Worm (Caenorhabditis elegans) whole organism, L2 larva: ENCODE measurements around the gene K06A4.2.

Experiments
- C34F6.9 ChIP-seq: fragments of 150-350 bp; optimal IDR thresholded peaks from 2 replicates; lab custom pipeline; 2014; ENCODE audit warnings: missing biosample characterization, missing genetic modification characterization
- F13H6.1 ChIP-seq: sonication (generic microtip); optimal IDR thresholded peaks from 2 replicates; lab custom pipeline; 2016; ENCODE audit warnings: missing genetic modification characterization, missing compliant biosample characterization
- alr-1 ChIP-seq: fragments of 150-350 bp; optimal IDR thresholded peaks from 2 replicates; lab custom pipeline; 2014; ENCODE audit warnings: missing biosample characterization, missing genetic modification characterization
- aly-2 ChIP-seq: fragments of 150-350 bp; optimal IDR thresholded peaks from 2 replicates; lab custom pipeline; 2014; ENCODE audit warnings: missing biosample characterization, missing genetic modification characterization
- ama-1 ChIP-seq: fragments of 150-350 bp; optimal IDR thresholded peaks from 2 replicates; lab custom pipeline; 2018; ENCODE audit warnings: inconsistent platforms
- blmp-1 ChIP-seq: sonication (generic microtip); optimal IDR thresholded peaks from 2 replicates; lab custom pipeline; 2017; ENCODE audit warnings: missing genetic modification characterization, mild to moderate bottlenecking, missing compliant biosample characterization, antibody characterized with exemption, moderate library complexity; ENCODE audit not compliant: insufficient read depth
- ceh-16 ChIP-seq: fragments of 150-350 bp; optimal IDR thresholded peaks from 2 replicates; lab custom pipeline; 2014; ENCODE audit warnings: missing biosample characterization, missing genetic modification characterization
- ceh-82 ChIP-seq: fragments of 150-350 bp; optimal IDR thresholded peaks from 2 replicates; lab custom pipeline; 2014; ENCODE audit warnings: missing biosample characterization, missing genetic modification characterization
- crh-2 ChIP-seq: sonication (generic microtip); optimal IDR thresholded peaks from 2 replicates; lab custom pipeline; 2017; ENCODE audit warnings: missing biosample characterization, missing genetic modification characterization
- egl-27 ChIP-seq: sonication (generic microtip); optimal IDR thresholded peaks from 3 replicates; lab custom pipeline; 2017; ENCODE audit warnings: missing biosample characterization, missing genetic modification reagents, missing genetic modification characterization
- fos-1 ChIP-seq: fragments of 150-350 bp; optimal IDR thresholded peaks from 2 replicates; lab custom pipeline; 2014; ENCODE audit warnings: missing biosample characterization, missing genetic modification characterization
- gmeb-1 ChIP-seq: fragments of 150-350 bp; optimal IDR thresholded peaks from 2 replicates; lab custom pipeline; 2014; ENCODE audit warnings: missing biosample characterization, missing genetic modification characterization
- lin-39 ChIP-seq: fragments of 150-350 bp; optimal IDR thresholded peaks from 2 replicates; lab custom pipeline; 2014; ENCODE audit warnings: missing biosample characterization, missing genetic modification reagents, missing genetic modification characterization
- lsy-2 ChIP-seq, 2 experiments: fragments of 150-350 bp in 1 of 2; sonication (generic microtip) in 1 of 2; optimal IDR thresholded peaks; 2 replicates each; lab custom pipeline; 2014 to 2017; ENCODE audit warnings: missing biosample characterization in 2 of 2, missing genetic modification characterization in 2 of 2
- mab-5 ChIP-seq: fragments of 150-350 bp; optimal IDR thresholded peaks from 2 replicates; lab custom pipeline; 2014; ENCODE audit warnings: missing biosample characterization, missing genetic modification characterization
- mbf-1 ChIP-seq: sonication (generic microtip); optimal IDR thresholded peaks from 2 replicates; lab custom pipeline; 2017; ENCODE audit warnings: missing biosample characterization, missing genetic modification characterization
- mdl-1 ChIP-seq, 2 experiments: fragments of 150-350 bp in 1 of 2; sonication (generic microtip) in 1 of 2; optimal IDR thresholded peaks; 2 replicates each; lab custom pipeline; 2017; ENCODE audit warnings: missing biosample characterization in 2 of 2, missing genetic modification characterization in 2 of 2
- nhr-10 ChIP-seq: sonication (generic microtip); optimal IDR thresholded peaks from 2 replicates; lab custom pipeline; 2017; ENCODE audit warnings: missing biosample characterization, missing genetic modification characterization
- nhr-11 ChIP-seq: fragments of 150-350 bp; optimal IDR thresholded peaks from 2 replicates; lab custom pipeline; 2014; ENCODE audit warnings: missing biosample characterization, missing genetic modification characterization
- nhr-12 ChIP-seq: fragments of 150-350 bp; optimal IDR thresholded peaks from 2 replicates; lab custom pipeline; 2014; ENCODE audit warnings: missing biosample characterization, missing genetic modification characterization
- nhr-129 ChIP-seq: fragments of 150-350 bp; optimal IDR thresholded peaks from 2 replicates; lab custom pipeline; 2014; ENCODE audit warnings: missing biosample characterization, missing genetic modification characterization
- nhr-237 ChIP-seq: fragments of 150-350 bp; optimal IDR thresholded peaks from 2 replicates; lab custom pipeline; 2014; ENCODE audit warnings: missing biosample characterization, missing genetic modification characterization
- nhr-25 ChIP-seq: fragments of 150-350 bp; sonication (generic microtip); optimal IDR thresholded peaks from 3 replicates; lab custom pipeline; 2014; ENCODE audit warnings: missing biosample characterization, missing genetic modification characterization
- nhr-6 ChIP-seq: fragments of 150-350 bp; optimal IDR thresholded peaks from 2 replicates; lab custom pipeline; 2014; ENCODE audit warnings: missing biosample characterization, missing genetic modification characterization
- peb-1 ChIP-seq: fragments of 150-350 bp; optimal IDR thresholded peaks from 2 replicates; lab custom pipeline; 2014; ENCODE audit warnings: missing biosample characterization, missing genetic modification characterization
- sem-4 ChIP-seq: fragments of 150-350 bp; optimal IDR thresholded peaks from 2 replicates; lab custom pipeline; 2014; ENCODE audit warnings: missing biosample characterization, missing genetic modification reagents, missing genetic modification characterization
- skn-1 ChIP-seq: sonication (generic microtip); optimal IDR thresholded peaks from 2 replicates; lab custom pipeline; 2017; ENCODE audit warnings: missing biosample characterization, missing genetic modification characterization
- sma-3 ChIP-seq: sonication (generic microtip); optimal IDR thresholded peaks from 2 replicates; lab custom pipeline; 2016; ENCODE audit warnings: missing genetic modification reagents, missing genetic modification characterization, missing compliant biosample characterization
- sma-9 ChIP-seq, 2 experiments: fragments of 150-350 bp in 1 of 2; sonication (generic microtip) in 1 of 2; optimal IDR thresholded peaks; 2 replicates each; lab custom pipeline; 2014 to 2016; ENCODE audit warnings: missing genetic modification characterization in 2 of 2, mild to moderate bottlenecking in 1 of 2, missing biosample characterization in 1 of 2, missing compliant biosample characterization in 1 of 2, missing genetic modification reagents in 1 of 2, moderate library complexity in 1 of 2
- snpc-4 ChIP-seq: fragments of 150-350 bp; optimal IDR thresholded peaks from 2 replicates; lab custom pipeline; 2014; ENCODE audit warnings: missing biosample characterization, missing genetic modification characterization
- unc-39 ChIP-seq: fragments of 150-350 bp; optimal IDR thresholded peaks from 2 replicates; lab custom pipeline; 2014; ENCODE audit warnings: missing biosample characterization, missing genetic modification characterization
- unc-62 ChIP-seq: fragments of 150-350 bp; optimal IDR thresholded peaks from 2 replicates; lab custom pipeline; 2014; ENCODE audit warnings: missing biosample characterization, missing genetic modification reagents, missing genetic modification characterization
- zag-1 ChIP-seq: fragments of 150-350 bp; optimal IDR thresholded peaks from 2 replicates; lab custom pipeline; 2014; ENCODE audit warnings: missing biosample characterization, missing genetic modification characterization
- ztf-1 ChIP-seq: fragments of 200-800 bp; sonication (Bioruptor generic); conservative IDR thresholded peaks from 2 replicates; pipeline ENCODE4 v1.3.6; 2022; ENCODE audit warnings: missing genetic modification characterization, missing compliant biosample characterization
- ztf-4 ChIP-seq: fragments of 150-350 bp; optimal IDR thresholded peaks from 2 replicates; lab custom pipeline; 2014; ENCODE audit warnings: missing biosample characterization, missing genetic modification characterization

The K06A4.2 gene

DNA sequence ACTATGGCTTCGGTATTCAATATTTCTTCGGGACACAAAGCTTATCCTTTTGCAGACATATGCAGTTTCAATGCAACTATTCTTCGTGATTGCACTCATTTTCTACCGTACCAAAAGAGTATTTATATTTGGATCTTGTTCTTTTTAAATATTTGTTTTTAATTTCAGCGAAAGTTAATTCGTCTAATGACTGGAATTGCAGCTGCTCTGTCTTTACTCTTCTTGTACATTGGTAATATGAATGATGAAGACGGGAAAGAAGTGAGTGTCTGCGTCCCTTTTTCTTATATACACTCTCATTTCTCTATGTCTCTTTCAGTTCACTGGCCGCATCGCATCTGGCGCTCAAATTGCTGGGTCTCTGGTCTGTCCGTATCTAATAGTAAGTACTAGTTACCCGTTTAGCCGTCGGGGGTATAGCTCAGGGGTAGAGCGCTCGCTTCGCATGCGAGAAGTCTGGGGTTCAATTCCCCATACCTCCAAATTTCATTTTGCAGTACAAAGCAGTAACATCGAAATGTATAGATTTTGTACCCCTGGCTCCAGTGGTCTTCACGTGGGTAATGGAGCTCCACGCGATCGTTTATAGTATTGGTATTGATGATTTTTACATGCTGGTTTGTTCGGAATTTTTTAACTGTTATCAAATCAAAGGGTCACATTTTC is 19.3 kb downstream of the K06A4.2 start (continued):
- peak; percentile 57 for TF ChIP-seq F13H6.1 (tag; lab: Kevin White, UChicago)
- TF ChIP-seq blmp-1: no peak
- TF ChIP-seq sem-4: peak; percentile 34
- TF ChIP-seq mab-5: no peak
- peak; percentile 66 for TF ChIP-seq gmeb-1 (tag; lab: Kevin White, UChicago)
- TF ChIP-seq sma-9 (GFP tag; optimal IDR thresholded peaks at IDR 0.05; lab: Kevin White, UChicago): peak; percentile 59
- TF ChIP-seq sma-9 (tag; optimal IDR thresholded peaks at IDR 0.05; lab: Kevin White, UChicago): no peak

DNA sequence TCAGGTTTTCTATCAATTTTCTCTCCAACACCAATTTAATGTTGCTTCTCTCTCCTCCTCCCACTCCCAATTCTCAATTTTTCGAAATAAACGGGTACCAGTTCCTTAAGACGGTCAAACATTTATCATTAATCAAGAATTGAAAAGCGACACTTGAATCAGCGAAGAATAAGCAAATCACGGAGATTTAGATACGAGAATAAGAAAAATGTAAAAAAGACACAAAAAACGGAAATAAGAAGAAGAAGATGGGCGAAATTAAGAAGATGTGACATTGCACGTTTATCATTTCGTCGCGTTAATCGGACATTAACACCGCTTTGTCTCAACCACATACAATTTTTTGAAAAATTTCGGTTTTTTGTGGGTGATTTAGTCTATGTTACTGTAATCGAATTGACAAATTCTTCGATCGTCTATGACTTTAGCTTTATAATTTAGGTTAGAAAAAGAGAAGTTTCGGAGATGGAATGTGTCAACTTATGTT is 20.5 kb downstream of the K06A4.2 start, which contains the start of gene haao-1:
Gene haao-1 (plus strand): TSS at position 437 of the 487 bp plus-strand sequence.
- TF ChIP-seq nhr-10 (tag; lab: Kevin White, UChicago) (no peak), lin-39 (no peak), blmp-1 (no peak), peb-1 (tag; lab: Kevin White, UChicago) (no peak)
- TF ChIP-seq, all 48 proteins: peak for 0

- TF ChIP-seq sma-9 (GFP tag; optimal IDR thresholded peaks at IDR 0.05; lab: Kevin White, UChicago) (peak; percentile 30), sma-9 (tag; optimal IDR thresholded peaks at IDR 0.05; lab: Kevin White, UChicago) (no peak), fos-1 (tag; lab: Kevin White, UChicago) (peak; percentile 78), crh-2 (tag; lab: Kevin White, UChicago) (peak; percentile 10), nhr-12 (no peak), nhr-11 (no peak), ceh-16 (no peak), mdl-1 (tag; optimal IDR thresholded peaks at IDR 0.05; lab: Kevin White, UChicago) (peak in 1 of 2 experiments; percentile 13)
Measured at ce11 chrV:9506931-9507330, 22.9 kb downstream of the K06A4.2 start.

- TF ChIP-seq fos-1 (tag; lab: Kevin White, UChicago) (peak; percentile 17), ceh-82 (tag; lab: Kevin White, UChicago) (no peak)
- TF ChIP-seq, all 48 proteins: peak for 1
Measured at ce11 chrV:9507742-9508141, 23.7 kb downstream of the K06A4.2 start, which contains the start of gene acs-14. TSS of gene acs-14 (plus strand) at chrV:9508132.

ce11 chrV:9509597-9509996 is 25.6 kb downstream of the K06A4.2 start:
- TF ChIP-seq ztf-1 (GFP tag; lab: Robert Waterston, UW): no peak
- TF ChIP-seq gmeb-1 (tag; lab: Kevin White, UChicago): no peak
- no peak for TF ChIP-seq zag-1 (tag; lab: Kevin White, UChicago)
- no peak for TF ChIP-seq peb-1 (tag; lab: Kevin White, UChicago)
- no peak for TF ChIP-seq lsy-2 (tag; optimal IDR thresholded peaks at IDR 0.05; lab: Kevin White, UChicago)
- no peak for TF ChIP-seq aly-2
- no peak for TF ChIP-seq mbf-1 (tag; lab: Kevin White, UChicago)
- TF ChIP-seq fos-1 (tag; lab: Kevin White, UChicago): no peak
- TF ChIP-seq skn-1: no peak
- no peak for TF ChIP-seq nhr-6 (tag; lab: Kevin White, UChicago)
- no peak for TF ChIP-seq nhr-237 (tag; lab: Kevin White, UChicago)
- TF ChIP-seq nhr-129 (tag; lab: Kevin White, UChicago): no peak
- TF ChIP-seq unc-39 (tag; lab: Kevin White, UChicago): no peak
- no peak for TF ChIP-seq ztf-4
- TF ChIP-seq unc-62 (GFP tag; lab: Kevin White, UChicago): no peak
- no peak for TF ChIP-seq sem-4
- TF ChIP-seq ama-1 (lab: Kevin White, UChicago): no peak
- no peak for TF ChIP-seq alr-1 (tag; lab: Kevin White, UChicago)
- TF ChIP-seq egl-27 (tag; lab: Kevin White, UChicago): no peak
- no peak for TF ChIP-seq mdl-1 (tag; optimal IDR thresholded peaks at IDR 0.05; lab: Kevin White, UChicago)

ce11 chrV:9513590-9513989 is 29.6 kb downstream of the K06A4.2 start, which contains the start of gene eif-2Bdelta:
TSS of gene eif-2Bdelta (plus strand) at chrV:9513824.
- TF ChIP-seq nhr-129 (tag; lab: Kevin White, UChicago): no peak
- peak; percentile 10 for TF ChIP-seq crh-2 (tag; lab: Kevin White, UChicago)
- TF ChIP-seq nhr-25 (tag; lab: Kevin White, UChicago): peak; percentile 39
- peak; percentile 82 for TF ChIP-seq C34F6.9 (tag; lab: Kevin White, UChicago)
- TF ChIP-seq snpc-4 (tag; lab: Kevin White, UChicago): peak; percentile 51
- TF ChIP-seq nhr-6 (tag; lab: Kevin White, UChicago): no peak
- peak; percentile 73 for TF ChIP-seq gmeb-1 (tag; lab: Kevin White, UChicago)
- TF ChIP-seq sma-9 (GFP tag; optimal IDR thresholded peaks at IDR 0.05; lab: Kevin White, UChicago): peak; percentile 74
- TF ChIP-seq sma-9 (tag; optimal IDR thresholded peaks at IDR 0.05; lab: Kevin White, UChicago): no peak
- peak; percentile 46 for TF ChIP-seq sma-3 (GFP tag; lab: Kevin White, UChicago)
- peak; percentile 38 for TF ChIP-seq F13H6.1 (tag; lab: Kevin White, UChicago)
- peak; percentile 68 to 80 for TF ChIP-seq lsy-2 (tag; optimal IDR thresholded peaks at IDR 0.05; lab: Kevin White, UChicago)
- peak; percentile 58 for TF ChIP-seq mab-5
- TF ChIP-seq ztf-1 (GFP tag; lab: Robert Waterston, UW): no peak
